Fruit fly (Drosophila melanogaster) Kc167 (cell line): ENCODE data around the gene CG13004.

Experiments
- Sin3A ChIP-seq: fragments of >200 bp; optimal IDR thresholded peaks from 2 replicates; lab custom pipeline; 2018; ENCODE audit warnings: missing external identifiers
- ttk ChIP-seq: sonication (Bioruptor generic); optimal IDR thresholded peaks from 2 replicates; lab custom pipeline; 2017; ENCODE audit warnings: missing external identifiers

DNA sequence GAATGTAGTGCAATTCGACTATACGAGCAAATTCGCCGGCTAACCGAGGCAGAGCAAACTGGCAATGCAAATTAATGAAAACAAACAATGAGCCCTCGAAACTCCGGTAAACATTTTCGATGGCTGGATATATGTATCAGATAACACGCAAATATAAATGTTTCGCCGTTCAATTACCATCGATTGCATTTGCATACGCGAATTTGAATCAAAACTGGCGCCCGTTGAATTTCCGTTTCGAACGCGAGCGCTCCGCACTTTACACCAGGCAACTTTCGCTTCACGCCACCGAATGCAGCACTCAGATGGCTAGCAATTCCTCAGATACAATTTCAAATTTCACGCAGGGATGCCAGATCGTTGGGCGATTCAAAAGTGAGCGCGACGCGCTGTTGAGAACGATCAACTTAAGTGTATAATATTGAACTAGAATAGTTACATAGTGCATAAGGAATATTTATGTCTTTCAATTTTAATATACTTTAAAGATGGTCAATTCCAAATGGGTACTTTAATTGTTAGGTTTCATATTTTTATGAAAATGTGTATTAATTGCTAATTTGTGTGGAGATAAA lies 52.1 kb downstream of the CG13004 start, which contains the start of gene if:
- TF ChIP-seq Sin3A (lab: Kevin White, UChicago), result no peak
- no peak for TF ChIP-seq ttk
